Worm (Caenorhabditis elegans): ENCODE data around the gene ets-4.

The ets-4 gene

ce11 chrX:6518537-6518936, at the start of gene ets-4:
ets-4 (plus strand) TSS chrX:6518883.
- no peak for TF ChIP-seq pes-1 (GFP tag; IDR thresholded peaks at IDR 0.05)
- no peak for TF ChIP-seq ets-7 (tag; optimal IDR thresholded peaks at IDR 0.05)
- no peak for TF ChIP-seq ama-1 (optimal IDR thresholded peaks at IDR 0.05)
- no peak for TF ChIP-seq ceh-36 (tag; optimal IDR thresholded peaks at IDR 0.05)
- no peak for TF ChIP-seq hnd-1 (tag; optimal IDR thresholded peaks at IDR 0.05)
- TF ChIP-seq scrt-1 (GFP tag; IDR thresholded peaks at IDR 0.05): no peak
- no peak for TF ChIP-seq F13C5.2 (tag; optimal IDR thresholded peaks at IDR 0.05)
- no peak for TF ChIP-seq B0310.2 (tag; optimal IDR thresholded peaks at IDR 0.05)
- no peak for TF ChIP-seq tbx-37 (GFP tag; conservative IDR thresholded peaks at IDR 0.05)
- TF ChIP-seq aly-1 (tag; optimal IDR thresholded peaks at IDR 0.05): no peak
- TF ChIP-seq flt-1 (GFP tag; IDR thresholded peaks at IDR 0.05): no peak
- TF ChIP-seq hmg-4 (GFP tag; optimal IDR thresholded peaks at IDR 0.05): no peak
- TF ChIP-seq tbx-11 (GFP tag; IDR thresholded peaks at IDR 0.05): no peak
- TF ChIP-seq ceh-13 (GFP tag; optimal IDR thresholded peaks at IDR 0.05): no peak
- no peak for TF ChIP-seq hmbx-1 (tag; optimal IDR thresholded peaks at IDR 0.05)
- no peak for TF ChIP-seq tra-4 (tag; optimal IDR thresholded peaks at IDR 0.05)
- no peak for TF ChIP-seq sea-1 (GFP tag; conservative IDR thresholded peaks at IDR 0.05)

DNA sequence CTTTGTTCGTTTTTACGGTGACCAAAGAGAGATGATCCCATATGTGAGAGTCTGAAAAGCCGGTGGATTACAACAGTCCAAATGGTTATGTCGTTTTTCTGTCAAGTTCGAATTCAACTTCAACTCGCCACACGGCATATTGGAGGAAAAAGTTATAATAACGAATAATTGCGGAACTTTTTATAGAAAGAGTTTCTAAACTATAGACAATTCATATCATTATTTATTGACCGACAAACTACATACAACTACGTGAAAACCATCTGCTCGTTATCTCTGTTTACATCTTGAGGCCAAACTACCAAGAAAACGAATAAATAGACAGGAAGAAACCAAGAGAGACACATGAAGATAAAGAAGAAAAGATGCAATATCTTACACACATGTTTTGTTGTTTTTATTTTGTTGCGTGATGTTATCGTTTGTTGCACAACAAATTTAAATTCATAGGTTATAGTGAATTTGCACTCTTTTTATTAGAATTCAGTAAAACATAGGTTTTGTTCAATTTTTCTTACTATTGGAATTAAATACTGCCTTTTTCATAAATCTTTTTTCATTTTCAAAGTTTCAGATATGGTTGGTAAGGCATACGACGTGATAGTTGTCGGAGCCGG, 44.9 kb upstream of the ets-4 start, which contains the start of the genes C15B12.4 and C15B12.8:
TSS of gene C15B12.4 (minus strand) at position 51 of the 617 bp plus-strand sequence.
TSS of gene C15B12.8 (plus strand) at position 567 of the 617 bp plus-strand sequence.
- TF ChIP-seq tbx-11 (GFP tag; IDR thresholded peaks at IDR 0.05) (no peak), sea-1 (GFP tag; conservative IDR thresholded peaks at IDR 0.05) (no peak), ama-1 (optimal IDR thresholded peaks at IDR 0.05) (no peak), pes-1 (GFP tag; IDR thresholded peaks at IDR 0.05) (no peak), hnd-1 (tag; optimal IDR thresholded peaks at IDR 0.05) (no peak), tbx-37 (GFP tag; conservative IDR thresholded peaks at IDR 0.05) (no peak), hmbx-1 (tag; optimal IDR thresholded peaks at IDR 0.05) (no peak), F13C5.2 (tag; optimal IDR thresholded peaks at IDR 0.05) (no peak), tra-4 (tag; optimal IDR thresholded peaks at IDR 0.05) (no peak), ceh-36 (tag; optimal IDR thresholded peaks at IDR 0.05) (no peak), ceh-13 (GFP tag; optimal IDR thresholded peaks at IDR 0.05) (no peak), flt-1 (GFP tag; IDR thresholded peaks at IDR 0.05) (no peak), scrt-1 (GFP tag; IDR thresholded peaks at IDR 0.05) (no peak), hmg-4 (GFP tag; optimal IDR thresholded peaks at IDR 0.05) (no peak), ets-7 (tag; optimal IDR thresholded peaks at IDR 0.05) (no peak), B0310.2 (tag; optimal IDR thresholded peaks at IDR 0.05) (no peak), aly-1 (tag; optimal IDR thresholded peaks at IDR 0.05) (no peak)

- TF ChIP-seq F13C5.2 (tag; optimal IDR thresholded peaks at IDR 0.05): no peak
- no peak for TF ChIP-seq tra-4 (tag; optimal IDR thresholded peaks at IDR 0.05)
- no peak for TF ChIP-seq ceh-13 (GFP tag; optimal IDR thresholded peaks at IDR 0.05)
- TF ChIP-seq ets-7 (tag; optimal IDR thresholded peaks at IDR 0.05): no peak
- no peak for TF ChIP-seq sea-1 (GFP tag; conservative IDR thresholded peaks at IDR 0.05)
- no peak for TF ChIP-seq pes-1 (GFP tag; IDR thresholded peaks at IDR 0.05)
- TF ChIP-seq ama-1 (optimal IDR thresholded peaks at IDR 0.05): no peak
- no peak for TF ChIP-seq scrt-1 (GFP tag; IDR thresholded peaks at IDR 0.05)
- TF ChIP-seq hmg-4 (GFP tag; optimal IDR thresholded peaks at IDR 0.05): no peak
- TF ChIP-seq tbx-11 (GFP tag; IDR thresholded peaks at IDR 0.05): no peak
- no peak for TF ChIP-seq aly-1 (tag; optimal IDR thresholded peaks at IDR 0.05)
- TF ChIP-seq hnd-1 (tag; optimal IDR thresholded peaks at IDR 0.05): no peak
- TF ChIP-seq hmbx-1 (tag; optimal IDR thresholded peaks at IDR 0.05): no peak
- TF ChIP-seq tbx-37 (GFP tag; conservative IDR thresholded peaks at IDR 0.05): no peak
- TF ChIP-seq flt-1 (GFP tag; IDR thresholded peaks at IDR 0.05): no peak
These were observed 42.1 kb upstream of the ets-4 start, which contains the start of gene C15B12.1 for ce11 chrX:6476540-6476939. C15B12.1 (plus strand) TSS chrX:6476810.

- no peak for TF ChIP-seq hmbx-1 (tag; optimal IDR thresholded peaks at IDR 0.05)
- no peak for TF ChIP-seq tbx-11 (GFP tag; IDR thresholded peaks at IDR 0.05)
- TF ChIP-seq ceh-13 (GFP tag; optimal IDR thresholded peaks at IDR 0.05): no peak
- TF ChIP-seq B0310.2 (tag; optimal IDR thresholded peaks at IDR 0.05): no peak
- no peak for TF ChIP-seq ets-7 (tag; optimal IDR thresholded peaks at IDR 0.05)
- TF ChIP-seq flt-1 (GFP tag; IDR thresholded peaks at IDR 0.05): no peak
- no peak for TF ChIP-seq F13C5.2 (tag; optimal IDR thresholded peaks at IDR 0.05)
- TF ChIP-seq scrt-1 (GFP tag; IDR thresholded peaks at IDR 0.05): no peak
- no peak for TF ChIP-seq hnd-1 (tag; optimal IDR thresholded peaks at IDR 0.05)
These were observed 33.9 kb upstream of the ets-4 start, which contains the start of gene gar-1 for ce11 chrX:6484780-6485179. gar-1 (minus strand) TSS chrX:6484880.

DNA sequence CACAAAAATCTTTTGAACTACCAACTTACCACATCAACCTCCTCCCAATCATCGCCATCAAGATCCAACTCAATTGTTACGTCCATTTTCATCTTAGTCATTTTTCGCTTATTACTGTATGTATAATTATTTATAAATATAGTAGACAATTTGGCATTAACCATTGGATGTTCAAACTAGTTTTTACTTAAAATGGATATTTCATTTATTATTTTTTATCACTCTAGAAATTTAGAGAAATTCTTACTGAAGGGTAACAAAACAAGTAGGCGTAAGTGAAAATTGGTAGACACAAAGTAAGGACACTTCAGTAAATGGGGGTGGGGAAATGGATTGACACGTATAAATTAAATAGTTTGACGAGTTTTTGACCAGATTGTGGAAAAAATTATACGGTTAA, 18.9 kb upstream of the ets-4 start, which contains the start of gene actl-1:
TSS of gene actl-1 (minus strand) at position 101 of the 400 bp plus-strand sequence.
- TF ChIP-seq flt-1 (GFP tag; IDR thresholded peaks at IDR 0.05): no peak

- TF ChIP-seq ceh-13 (GFP tag; optimal IDR thresholded peaks at IDR 0.05): no peak
- TF ChIP-seq hmbx-1 (tag; optimal IDR thresholded peaks at IDR 0.05): no peak
- TF ChIP-seq aly-1 (tag; optimal IDR thresholded peaks at IDR 0.05): no peak
- TF ChIP-seq tbx-37 (GFP tag; conservative IDR thresholded peaks at IDR 0.05): no peak
- TF ChIP-seq F13C5.2 (tag; optimal IDR thresholded peaks at IDR 0.05): no peak
- TF ChIP-seq hnd-1 (tag; optimal IDR thresholded peaks at IDR 0.05): no peak
- TF ChIP-seq ama-1 (optimal IDR thresholded peaks at IDR 0.05): no peak
- TF ChIP-seq ceh-36 (tag; optimal IDR thresholded peaks at IDR 0.05): no peak
- no peak for TF ChIP-seq pes-1 (GFP tag; IDR thresholded peaks at IDR 0.05)
- no peak for TF ChIP-seq sea-1 (GFP tag; conservative IDR thresholded peaks at IDR 0.05)
These were observed 15.5 kb upstream of the ets-4 start for ce11 chrX:6503148-6503547.

- TF ChIP-seq flt-1 (GFP tag; IDR thresholded peaks at IDR 0.05): no peak
- TF ChIP-seq F13C5.2 (tag; optimal IDR thresholded peaks at IDR 0.05): peak; percentile 5
These were observed 13.7 kb upstream of the ets-4 start, which contains the start of gene cdf-1 for ce11 chrX:6505008-6505407. cdf-1 (minus strand) TSS chrX:6505143.

DNA sequence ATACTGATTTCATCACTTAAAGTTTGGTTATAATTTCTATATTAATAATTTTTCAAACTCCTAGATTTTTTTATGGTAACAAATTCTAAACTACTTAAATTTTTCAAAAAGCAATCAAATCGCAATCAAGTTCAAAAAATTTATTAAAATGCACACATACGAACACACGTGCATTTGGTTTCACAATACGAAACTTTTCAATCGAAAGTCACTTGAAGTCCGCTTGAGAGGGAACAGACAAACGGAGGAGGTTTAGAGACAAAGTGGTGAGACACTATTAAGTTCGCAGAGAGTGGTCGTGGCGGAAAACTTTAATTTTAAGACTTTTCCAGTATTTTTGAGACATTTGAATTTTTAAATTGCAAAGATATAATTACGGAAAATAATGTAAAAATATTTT, 13.0 kb upstream of the ets-4 start, which contains the start of gene glr-8:
TSS of gene glr-8 (plus strand) at position 319 of the 400 bp plus-strand sequence.
- TF ChIP-seq ets-7 (tag; optimal IDR thresholded peaks at IDR 0.05) (no peak), B0310.2 (tag; optimal IDR thresholded peaks at IDR 0.05) (no peak), pes-1 (GFP tag; IDR thresholded peaks at IDR 0.05) (no peak), tbx-11 (GFP tag; IDR thresholded peaks at IDR 0.05) (no peak), ceh-36 (tag; optimal IDR thresholded peaks at IDR 0.05) (no peak), aly-1 (tag; optimal IDR thresholded peaks at IDR 0.05) (no peak), hmbx-1 (tag; optimal IDR thresholded peaks at IDR 0.05) (no peak), sea-1 (GFP tag; conservative IDR thresholded peaks at IDR 0.05) (no peak), hnd-1 (tag; optimal IDR thresholded peaks at IDR 0.05) (no peak), ceh-13 (GFP tag; optimal IDR thresholded peaks at IDR 0.05) (no peak), scrt-1 (GFP tag; IDR thresholded peaks at IDR 0.05) (no peak), flt-1 (GFP tag; IDR thresholded peaks at IDR 0.05) (no peak), F13C5.2 (tag; optimal IDR thresholded peaks at IDR 0.05) (no peak), ama-1 (optimal IDR thresholded peaks at IDR 0.05) (no peak), tra-4 (tag; optimal IDR thresholded peaks at IDR 0.05) (no peak), hmg-4 (GFP tag; optimal IDR thresholded peaks at IDR 0.05) (no peak)

Measured in whole organism, early embryonic.